Fruit fly (Drosophila melanogaster) whole organism, embryonic: Measurements from ENCODE around the gene CG31468.

Source experiments
- CG10147 ChIP-seq: fragments of 200-800 bp; sonication (Bioruptor generic); optimal IDR thresholded peaks from 2 replicates; lab custom pipeline; 2019; ENCODE audit warnings: missing biosample characterization, mild to moderate bottlenecking, missing genetic modification characterization, moderate library complexity
- CG10209 ChIP-seq: fragments of 200-800 bp; sonication (Bioruptor generic); optimal IDR thresholded peaks from 3 replicates; lab custom pipeline; 2017; ENCODE audit warnings: missing biosample characterization, mild to moderate bottlenecking, missing genetic modification characterization, missing genetic modification reagents
- CG10267 ChIP-seq: fragments of 200-800 bp; sonication (Bioruptor generic); optimal IDR thresholded peaks from 2 replicates; lab custom pipeline; 2018; ENCODE audit warnings: missing biosample characterization, mild to moderate bottlenecking, missing genetic modification characterization, moderate library complexity
- CG10462 ChIP-seq: fragments of 200-800 bp; sonication (Bioruptor generic); optimal IDR thresholded peaks from 2 replicates; lab custom pipeline; 2016; ENCODE audit warnings: missing biosample characterization, missing genetic modification characterization
- CG11247 ChIP-seq: fragments of 200-800 bp; sonication (Bioruptor generic); IDR thresholded peaks from 2 replicates; pipeline ENCODE4 v1.3.6; 2022; ENCODE audit warnings: missing biosample characterization, missing genetic modification characterization
- CG11456 ChIP-seq: fragments of 200-800 bp; sonication (Bioruptor generic); IDR thresholded peaks from 3 replicates; pipeline ENCODE4 v1.3.6; 2022; ENCODE audit warnings: missing biosample characterization, missing genetic modification characterization
- CG11504 ChIP-seq: fragments of 200-800 bp; sonication (Bioruptor generic); optimal IDR thresholded peaks from 3 replicates; lab custom pipeline; 2019; ENCODE audit warnings: missing biosample characterization, mild to moderate bottlenecking, missing genetic modification characterization, moderate library complexity
- CG11696 ChIP-seq: fragments of 200-800 bp; sonication (Bioruptor generic); IDR thresholded peaks from 2 replicates; pipeline ENCODE4 v1.3.6; 2022; ENCODE audit warnings: missing biosample characterization, missing genetic modification characterization
- CG12219 ChIP-seq: fragments of 200-800 bp; sonication (Bioruptor generic); optimal IDR thresholded peaks from 3 replicates; lab custom pipeline; 2018; ENCODE audit warnings: missing biosample characterization, mild to moderate bottlenecking, missing genetic modification characterization
- CG12659 ChIP-seq: fragments of 200-800 bp; sonication (Bioruptor generic); optimal IDR thresholded peaks from 3 replicates; lab custom pipeline; 2017; ENCODE audit warnings: mild to moderate bottlenecking, missing biosample characterization, missing genetic modification reagents, missing genetic modification characterization
- CG14710 ChIP-seq: fragments of 200-800 bp; sonication (Bioruptor generic); optimal IDR thresholded peaks from 3 replicates; lab custom pipeline; 2019; ENCODE audit warnings: missing biosample characterization, mild to moderate bottlenecking, missing genetic modification characterization, moderate library complexity
- CG16779 ChIP-seq: fragments of 200-800 bp; sonication (Bioruptor generic); IDR thresholded peaks from 2 replicates; pipeline ENCODE4 v1.3.6; 2022; ENCODE audit warnings: missing biosample characterization, missing genetic modification characterization
- CG17568 ChIP-seq: fragments of 200-800 bp; sonication (Bioruptor generic); optimal IDR thresholded peaks from 2 replicates; lab custom pipeline; 2018; ENCODE audit warnings: missing biosample characterization, mild to moderate bottlenecking, missing genetic modification characterization, moderate library complexity
- CG1792 ChIP-seq: fragments of 200-800 bp; sonication (Bioruptor generic); optimal IDR thresholded peaks from 2 replicates; lab custom pipeline; 2016; ENCODE audit warnings: missing biosample characterization, missing genetic modification characterization
- CG2712 ChIP-seq: fragments of 200-800 bp; optimal IDR thresholded peaks from 3 replicates; lab custom pipeline; 2019; ENCODE audit warnings: missing biosample characterization, mild to moderate bottlenecking, missing genetic modification characterization, moderate library complexity
- CG42726 ChIP-seq: fragments of 200-800 bp; sonication (Bioruptor generic); IDR thresholded peaks from 2 replicates; pipeline ENCODE4 v1.3.6; 2022; ENCODE audit warnings: missing biosample characterization, missing genetic modification characterization; ENCODE audit not compliant: partially characterized antibody
- CG4360 ChIP-seq: fragments of 200-800 bp; sonication (Bioruptor generic); IDR thresholded peaks from 2 replicates; pipeline ENCODE4 v1.3.6; 2022; ENCODE audit warnings: missing biosample characterization, missing genetic modification characterization
- CG4424 ChIP-seq: fragments of 200-800 bp; sonication (Bioruptor generic); optimal IDR thresholded peaks from 3 replicates; lab custom pipeline; 2016; ENCODE audit warnings: missing biosample characterization, missing genetic modification characterization
- CG6254 ChIP-seq: fragments of 200-800 bp; sonication (Bioruptor generic); optimal IDR thresholded peaks from 3 replicates; lab custom pipeline; 2017; ENCODE audit warnings: mild to moderate bottlenecking, missing biosample characterization, missing genetic modification reagents, missing genetic modification characterization
- CG7786 ChIP-seq: fragments of 200-800 bp; sonication (Bioruptor generic); optimal IDR thresholded peaks from 2 replicates; lab custom pipeline; 2016; ENCODE audit warnings: missing biosample characterization, missing genetic modification characterization
- Eip74EF ChIP-seq, 2 experiments: fragments of 200-800 bp in 1 of 2; fragments of >200 bp in 1 of 2; sonication (Bioruptor generic) in 1 of 2; optimal IDR thresholded peaks; 2 replicates each; lab custom pipeline; 2017 to 2019; ENCODE audit warnings: missing biosample characterization in 2 of 2, missing genetic modification characterization in 2 of 2, mild to moderate bottlenecking in 1 of 2, moderate library complexity in 1 of 2
- Elba2 ChIP-seq: fragments of 200-800 bp; sonication (Bioruptor generic); optimal IDR thresholded peaks from 3 replicates; lab custom pipeline; 2016; ENCODE audit warnings: missing biosample characterization, missing genetic modification characterization
- Fer1 ChIP-seq: fragments of 200-800 bp; sonication (Bioruptor generic); optimal IDR thresholded peaks from 2 replicates; lab custom pipeline; 2017; ENCODE audit warnings: missing biosample characterization, mild to moderate bottlenecking, missing genetic modification characterization
- HHEX ChIP-seq: fragments of 200-800 bp; sonication (Bioruptor generic); optimal IDR thresholded peaks from 3 replicates; lab custom pipeline; 2017; ENCODE audit warnings: missing biosample characterization, mild to moderate bottlenecking, missing genetic modification characterization, missing genetic modification reagents
- MESR4 ChIP-seq: fragments of 200-800 bp; sonication (Bioruptor generic); optimal IDR thresholded peaks from 2 replicates; lab custom pipeline; 2018; ENCODE audit warnings: missing biosample characterization, mild to moderate bottlenecking, missing genetic modification characterization, moderate library complexity
- Opbp ChIP-seq: fragments of 200-800 bp; sonication (Bioruptor generic); IDR thresholded peaks from 3 replicates; pipeline ENCODE4 v1.3.6; 2022; ENCODE audit warnings: missing biosample characterization, missing genetic modification characterization; ENCODE audit not compliant: partially characterized antibody
- Optix ChIP-seq: fragments of 200-800 bp; sonication (Bioruptor generic); IDR thresholded peaks from 3 replicates; pipeline ENCODE4 v1.3.6; 2022; ENCODE audit warnings: missing biosample characterization, missing genetic modification characterization
- amos ChIP-seq: fragments of 200-800 bp; sonication (Bioruptor generic); IDR thresholded peaks from 2 replicates; pipeline ENCODE4 v1.3.6; 2022; ENCODE audit warnings: missing biosample characterization, missing genetic modification characterization; ENCODE audit not compliant: partially characterized antibody
- bsh ChIP-seq, 2 experiments: fragments of 200-800 bp; sonication (Bioruptor generic); optimal IDR thresholded peaks; 2 replicates each; lab custom pipeline; 2017 to 2018; ENCODE audit warnings: mild to moderate bottlenecking in 2 of 2, missing biosample characterization in 2 of 2, missing genetic modification characterization in 2 of 2, moderate library complexity in 1 of 2
- cato ChIP-seq: fragments of 200-800 bp; sonication (Bioruptor generic); optimal IDR thresholded peaks from 2 replicates; lab custom pipeline; 2016; ENCODE audit warnings: missing biosample characterization, missing genetic modification characterization, borderline replicate concordance
- ci ChIP-seq: fragments of 200-800 bp; sonication (Bioruptor generic); IDR thresholded peaks from 3 replicates; pipeline ENCODE4 v1.3.6; 2022; ENCODE audit warnings: missing biosample characterization, missing genetic modification characterization
- dm ChIP-seq: fragments of 200-800 bp; sonication (Bioruptor generic); optimal IDR thresholded peaks from 3 replicates; lab custom pipeline; 2016; ENCODE audit warnings: missing biosample characterization, missing genetic modification characterization
- eyg ChIP-seq: fragments of 200-800 bp; sonication (Bioruptor generic); optimal IDR thresholded peaks from 3 replicates; lab custom pipeline; 2016; ENCODE audit warnings: missing biosample characterization, missing genetic modification characterization
- gcm ChIP-seq: fragments of 200-800 bp; sonication (Bioruptor generic); optimal IDR thresholded peaks from 2 replicates; lab custom pipeline; 2019; ENCODE audit warnings: missing biosample characterization, mild to moderate bottlenecking, missing genetic modification characterization, moderate library complexity
- h ChIP-seq: fragments of >200 bp; optimal IDR thresholded peaks from 2 replicates; lab custom pipeline; 2017
- insv ChIP-seq, 2 experiments: fragments of 200-800 bp; sonication (Bioruptor generic); optimal IDR thresholded peaks; 3 replicates each; lab custom pipeline; 2016 to 2018; ENCODE audit warnings: missing biosample characterization in 2 of 2, missing genetic modification characterization in 2 of 2
- jigr1 ChIP-seq: fragments of 200-800 bp; sonication (Bioruptor generic); IDR thresholded peaks from 3 replicates; pipeline ENCODE4 v1.3.6; 2022; ENCODE audit warnings: missing biosample characterization, missing genetic modification characterization
- kni ChIP-seq: fragments of 200-800 bp; sonication (Bioruptor generic); optimal IDR thresholded peaks from 3 replicates; lab custom pipeline; 2017; ENCODE audit warnings: mild to moderate bottlenecking, missing biosample characterization, missing genetic modification reagents, missing genetic modification characterization
- maf-S ChIP-seq: fragments of 200-800 bp; sonication (Bioruptor generic); optimal IDR thresholded peaks from 2 replicates; lab custom pipeline; 2016; ENCODE audit warnings: missing biosample characterization, missing genetic modification characterization
- onecut ChIP-seq: fragments of 200-800 bp; sonication (Bioruptor generic); IDR thresholded peaks from 2 replicates; pipeline ENCODE4 v1.3.6; 2022; ENCODE audit warnings: missing biosample characterization, missing genetic modification characterization
- pros ChIP-seq: fragments of 200-800 bp; sonication (Bioruptor generic); optimal IDR thresholded peaks from 3 replicates; lab custom pipeline; 2019; ENCODE audit warnings: missing biosample characterization, mild to moderate bottlenecking, missing genetic modification characterization, moderate library complexity
- sens ChIP-seq: fragments of 200-800 bp; sonication (Bioruptor generic); peaks from one replicate; lab custom pipeline; 2016; ENCODE audit warnings: missing biosample characterization, missing genetic modification characterization
- tll ChIP-seq, 2 experiments: fragments of 200-800 bp in 1 of 2; fragments of >200 bp in 1 of 2; sonication (Bioruptor generic) in 1 of 2; optimal IDR thresholded peaks; 2 replicates each; lab custom pipeline; 2017 to 2019; ENCODE audit warnings: missing biosample characterization in 2 of 2, missing genetic modification characterization in 2 of 2, mild to moderate bottlenecking in 1 of 2, moderate library complexity in 1 of 2
- tna ChIP-seq: fragments of 200-800 bp; sonication (Bioruptor generic); IDR thresholded peaks from 2 replicates; pipeline ENCODE4 v1.3.6; 2022; ENCODE audit warnings: missing biosample characterization, missing genetic modification characterization; ENCODE audit not compliant: partially characterized antibody
- unpg ChIP-seq: fragments of 200-800 bp; sonication (Bioruptor generic); optimal IDR thresholded peaks from 3 replicates; lab custom pipeline; 2018; ENCODE audit warnings: missing biosample characterization, mild to moderate bottlenecking, missing genetic modification characterization, moderate library complexity
- vvl ChIP-seq: fragments of 200-800 bp; sonication (Bioruptor generic); IDR thresholded peaks from 2 replicates; pipeline ENCODE4 v1.3.6; 2022; ENCODE audit warnings: missing biosample characterization, missing genetic modification characterization
- zen ChIP-seq: fragments of 200-800 bp; sonication (Bioruptor generic); optimal IDR thresholded peaks from 3 replicates; lab custom pipeline; 2018; ENCODE audit warnings: missing biosample characterization, mild to moderate bottlenecking, missing genetic modification characterization, moderate library complexity

Gene CG31468

dm6 chr3R:23729632-23730471 is 29.7 kb upstream of the CG31468 start (continued):
- TF ChIP-seq gcm (peak; percentile 48), maf-S (GFP tag; lab: Kevin White, UChicago) (no peak), jigr1 (GFP tag; lab: Robert Waterston, UW) (no peak), CG11504 (tag; lab: Kevin White, UChicago) (peak; percentile 6), CG11456 (no peak), ci (GFP tag; lab: Robert Waterston, UW) (peak; percentile 63; the same call in 2 of the 3 replicates), tna (GFP tag; lab: Robert Waterston, UW) (peak; percentile 81), CG12219 (GFP tag; lab: Kevin White, UChicago) (peak; percentile 45), HHEX (GFP tag; lab: Kevin White, UChicago) (peak; percentile 35), pros (peak; percentile 89), eyg (no peak)

DNA sequence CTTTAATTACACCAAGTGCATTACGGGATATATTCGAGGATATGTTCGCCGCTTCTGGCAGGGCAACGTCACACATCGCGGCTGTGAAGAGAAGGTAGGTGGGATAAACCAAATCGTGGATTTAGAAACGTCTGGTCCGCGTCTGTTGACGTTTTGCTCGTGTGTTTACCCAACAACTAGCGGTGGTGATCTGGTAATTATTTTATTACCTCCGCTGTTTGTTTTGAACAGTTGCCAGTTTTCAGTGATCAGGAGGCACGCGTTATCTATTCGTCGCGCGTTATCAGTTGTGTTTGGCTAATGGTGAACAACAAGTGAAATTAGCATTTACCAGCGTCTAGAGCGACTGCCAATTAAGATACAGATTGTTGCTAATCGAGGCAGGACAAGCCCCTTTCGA is 28.9 kb upstream of the CG31468 start:
- no peak for TF ChIP-seq CG2712 (tag; lab: Kevin White, UChicago)
- peak; percentile 29 for TF ChIP-seq CG12659
- peak; percentile 56; the same call in 1 of the 3 replicates for TF ChIP-seq ci (GFP tag; lab: Robert Waterston, UW)
- peak in 1 of 2 experiments; percentile 24 for TF ChIP-seq bsh (GFP tag; optimal IDR thresholded peaks at IDR 0.05; lab: Kevin White, UChicago)
- TF ChIP-seq zen (tag; lab: Kevin White, UChicago), result peak; percentile 57
- no peak for TF ChIP-seq CG42726
- no peak for TF ChIP-seq dm (GFP tag; lab: Kevin White, UChicago)
- TF ChIP-seq CG10209 (GFP tag; lab: Kevin White, UChicago), result peak; percentile 40
- TF ChIP-seq Elba2 (GFP tag; lab: Kevin White, UChicago), result no peak
- peak in 1 of 2 experiments; percentile 74 for TF ChIP-seq tll (GFP tag; optimal IDR thresholded peaks at IDR 0.05; lab: Kevin White, UChicago)
- no peak for TF ChIP-seq CG6254
- TF ChIP-seq insv (GFP tag; optimal IDR thresholded peaks at IDR 0.05; lab: Kevin White, UChicago), result peak in 1 of 2 experiments; percentile 27
- TF ChIP-seq sens, result peak; percentile 26
- peak; percentile 21 for TF ChIP-seq onecut (GFP tag; lab: Robert Waterston, UW)
- TF ChIP-seq cato (GFP tag; lab: Kevin White, UChicago), result no peak
- no peak for TF ChIP-seq CG1792 (GFP tag; lab: Kevin White, UChicago)
- no peak for TF ChIP-seq Eip74EF (GFP tag; optimal IDR thresholded peaks at IDR 0.05; lab: Kevin White, UChicago)
- TF ChIP-seq amos (GFP tag; lab: Robert Waterston, UW), result no peak
- TF ChIP-seq CG10147 (GFP tag; lab: Kevin White, UChicago), result no peak
- peak; percentile 34 for TF ChIP-seq CG7786 (GFP tag; lab: Kevin White, UChicago)
- no peak for TF ChIP-seq kni (GFP tag; lab: Kevin White, UChicago)
- peak; percentile 59 for TF ChIP-seq CG17568 (GFP tag; lab: Kevin White, UChicago)
- TF ChIP-seq CG14710 (tag; lab: Kevin White, UChicago), result no peak
- peak; percentile 40 for TF ChIP-seq unpg (GFP tag; lab: Kevin White, UChicago)
- no peak for TF ChIP-seq CG16779
- no peak for TF ChIP-seq CG10462 (GFP tag; lab: Kevin White, UChicago)
- no peak for TF ChIP-seq h (lab: Kevin White, UChicago)
- no peak for TF ChIP-seq Opbp (GFP tag; lab: Robert Waterston, UW)
- TF ChIP-seq vvl (GFP tag; lab: Robert Waterston, UW), result no peak
- no peak for TF ChIP-seq CG11247 (GFP tag; lab: Robert Waterston, UW)
- TF ChIP-seq Fer1 (GFP tag; lab: Kevin White, UChicago), result peak; percentile 82
- no peak for TF ChIP-seq CG11696 (GFP tag; lab: Robert Waterston, UW)
- no peak for TF ChIP-seq CG10267 (tag; lab: Kevin White, UChicago)
- no peak for TF ChIP-seq CG4360 (GFP tag; lab: Robert Waterston, UW)
- peak; percentile 45 for TF ChIP-seq CG12219 (GFP tag; lab: Kevin White, UChicago)
- no peak for TF ChIP-seq Optix (GFP tag; lab: Robert Waterston, UW)
- no peak for TF ChIP-seq MESR4 (GFP tag; lab: Kevin White, UChicago)
- TF ChIP-seq CG4424, result no peak
